Worm (Caenorhabditis elegans) whole organism, young adult: Measurements from ENCODE around the gene fbxb-77.

Source experiments
- B0035.1 ChIP-seq: sonication (generic microtip); optimal IDR thresholded peaks from 2 replicates; lab custom pipeline; 2016; ENCODE audit warnings: missing genetic modification characterization, mild to moderate bottlenecking, missing compliant biosample characterization, missing genotype, missing genetic modification reagents
- B0336.3 ChIP-seq: fragments of 200-800 bp; sonication (Bioruptor generic); IDR thresholded peaks from 2 replicates; pipeline ENCODE4 v1.3.6; 2022; ENCODE audit warnings: missing genetic modification characterization, missing compliant biosample characterization
- C06A6.2 ChIP-seq: fragments of 200-800 bp; sonication (Bioruptor generic); conservative IDR thresholded peaks from 2 replicates; pipeline ENCODE4 v1.3.6; 2022; ENCODE audit warnings: missing genetic modification characterization, missing compliant biosample characterization
- D2030.7 ChIP-seq: fragments of 200-800 bp; sonication (Bioruptor generic); IDR thresholded peaks from 2 replicates; pipeline ENCODE4 v1.3.6; 2022; ENCODE audit warnings: missing genetic modification reagents, missing genetic modification characterization, missing compliant biosample characterization
- F23B12.7 ChIP-seq: sonication (generic microtip); optimal IDR thresholded peaks from 2 replicates; lab custom pipeline; 2017; ENCODE audit warnings: missing genetic modification characterization, mild to moderate bottlenecking, missing compliant biosample characterization, antibody characterized with exemption, moderate library complexity; ENCODE audit not compliant: insufficient read depth
- F39B2.1 ChIP-seq: fragments of 200-800 bp; sonication (Bioruptor generic); IDR thresholded peaks from 2 replicates; pipeline ENCODE4 v1.3.6; 2022; ENCODE audit warnings: missing genetic modification reagents, missing genetic modification characterization, missing compliant biosample characterization
- F57A8.1 ChIP-seq: fragments of 200-800 bp; sonication (Bioruptor generic); optimal IDR thresholded peaks from 2 replicates; lab custom pipeline; 2018; ENCODE audit warnings: mild to moderate bottlenecking, missing genetic modification characterization, moderate library complexity, missing compliant biosample characterization
- K12H6.12 ChIP-seq: fragments of 200-800 bp; sonication (Bioruptor generic); optimal IDR thresholded peaks from 2 replicates; lab custom pipeline; 2018; ENCODE audit warnings: mild to moderate bottlenecking, missing genetic modification characterization, missing compliant biosample characterization
- T26A5.8 ChIP-seq: sonication (generic microtip); optimal IDR thresholded peaks from 2 replicates; lab custom pipeline; 2016; ENCODE audit warnings: missing genetic modification characterization, missing compliant biosample characterization
- Y56A3A.18 ChIP-seq: fragments of 200-800 bp; sonication (Bioruptor generic); IDR thresholded peaks from 2 replicates; pipeline ENCODE4 v1.3.6; 2022; ENCODE audit warnings: missing genetic modification reagents, missing genetic modification characterization, missing compliant biosample characterization
- ama-1 ChIP-seq, 3 experiments: fragments of 150-350 bp in 1 of 3; sonication (generic microtip) in 2 of 3; optimal IDR thresholded peaks; 2 replicates each; lab custom pipeline; 2014 to 2018; ENCODE audit warnings: missing biosample characterization in 2 of 3, missing genetic modification characterization in 2 of 3, missing genetic modification reagents in 2 of 3
- athp-1 ChIP-seq: sonication (generic microtip); optimal IDR thresholded peaks from 2 replicates; lab custom pipeline; 2017; ENCODE audit warnings: mild to moderate bottlenecking, missing genetic modification characterization, missing compliant biosample characterization
- attf-3 ChIP-seq: fragments of 200-800 bp; sonication (Bioruptor generic); conservative IDR thresholded peaks from 2 replicates; pipeline ENCODE4 v1.3.6; 2022; ENCODE audit warnings: missing genetic modification reagents, missing genetic modification characterization, missing compliant biosample characterization
- attf-5 ChIP-seq: fragments of 200-800 bp; sonication (Bioruptor generic); optimal IDR thresholded peaks from 2 replicates; lab custom pipeline; 2018; ENCODE audit warnings: mild to moderate bottlenecking, missing genetic modification characterization, missing compliant biosample characterization
- bed-1 ChIP-seq: fragments of 200-800 bp; sonication (Bioruptor generic); IDR thresholded peaks from 2 replicates; pipeline ENCODE4 v1.3.6; 2022; ENCODE audit warnings: missing genetic modification reagents, missing genetic modification characterization, missing compliant biosample characterization
- ceh-100 ChIP-seq: fragments of 200-800 bp; sonication (Bioruptor generic); IDR thresholded peaks from 2 replicates; pipeline ENCODE4 v1.3.6; 2022; ENCODE audit warnings: missing genetic modification reagents, missing genetic modification characterization, missing compliant biosample characterization
- egl-18 ChIP-seq: fragments of 200-800 bp; sonication (Bioruptor generic); IDR thresholded peaks from 2 replicates; pipeline ENCODE4 v1.3.6; 2022; ENCODE audit warnings: missing genetic modification reagents, missing genetic modification characterization, missing compliant biosample characterization
- egrh-3 ChIP-seq: fragments of 200-800 bp; sonication (Bioruptor generic); IDR thresholded peaks from 2 replicates; pipeline ENCODE4 v1.3.6; 2022; ENCODE audit warnings: missing genetic modification reagents, missing genetic modification characterization, missing compliant biosample characterization
- ets-4 ChIP-seq: fragments of 200-800 bp; sonication (Bioruptor generic); optimal IDR thresholded peaks from 2 replicates; lab custom pipeline; 2018; ENCODE audit warnings: mild to moderate bottlenecking, missing genetic modification characterization, missing compliant biosample characterization
- hmg-1.2 ChIP-seq: fragments of 200-800 bp; sonication (Bioruptor generic); IDR thresholded peaks from 2 replicates; pipeline ENCODE4 v1.3.6; 2022; ENCODE audit warnings: missing genetic modification reagents, missing genetic modification characterization, missing compliant biosample characterization
- hrde-1 ChIP-seq: sonication (generic microtip); optimal IDR thresholded peaks from 2 replicates; lab custom pipeline; 2016; ENCODE audit warnings: missing genetic modification characterization, mild to moderate bottlenecking, missing compliant biosample characterization, moderate library complexity, missing genotype, missing genetic modification reagents, borderline replicate concordance
- hsf-1 ChIP-seq: fragments of 200-800 bp; sonication (Bioruptor generic); IDR thresholded peaks from 2 replicates; pipeline ENCODE4 v1.3.6; 2022; ENCODE audit warnings: missing genetic modification reagents, missing genetic modification characterization, missing compliant biosample characterization
- lin-26 ChIP-seq: fragments of 200-800 bp; sonication (Bioruptor generic); IDR thresholded peaks from 2 replicates; pipeline ENCODE4 v1.3.6; 2022; ENCODE audit warnings: missing genetic modification reagents, missing genetic modification characterization, missing compliant biosample characterization
- madf-10 ChIP-seq: sonication (generic microtip); optimal IDR thresholded peaks from 2 replicates; lab custom pipeline; 2016; ENCODE audit warnings: mild to moderate bottlenecking, missing genetic modification characterization, missing compliant biosample characterization
- madf-3 ChIP-seq: fragments of 200-800 bp; sonication (Bioruptor generic); IDR thresholded peaks from 2 replicates; pipeline ENCODE4 v1.3.6; 2022; ENCODE audit warnings: missing genetic modification reagents, missing genetic modification characterization, missing compliant biosample characterization
- madf-6 ChIP-seq: fragments of 200-800 bp; sonication (Bioruptor generic); IDR thresholded peaks from 2 replicates; pipeline ENCODE4 v1.3.6; 2022; ENCODE audit warnings: missing genetic modification reagents, missing genetic modification characterization, missing compliant biosample characterization
- mcd-1 ChIP-seq: fragments of 200-800 bp; sonication (Bioruptor generic); IDR thresholded peaks from 2 replicates; pipeline ENCODE4 v1.3.6; 2022; ENCODE audit warnings: missing genetic modification reagents, missing genetic modification characterization, missing compliant biosample characterization
- mxl-1 ChIP-seq: sonication (generic microtip); optimal IDR thresholded peaks from 2 replicates; lab custom pipeline; 2016; ENCODE audit warnings: missing genetic modification characterization, missing compliant biosample characterization
- nfyb-1 ChIP-seq: fragments of 200-800 bp; sonication (Bioruptor generic); IDR thresholded peaks from 2 replicates; pipeline ENCODE4 v1.3.6; 2022; ENCODE audit warnings: missing genetic modification reagents, missing genetic modification characterization, missing compliant biosample characterization
- nhr-120 ChIP-seq: fragments of 200-800 bp; sonication (Bioruptor generic); IDR thresholded peaks from 2 replicates; pipeline ENCODE4 v1.3.6; 2022; ENCODE audit warnings: missing genetic modification characterization, missing compliant biosample characterization
- nhr-27 ChIP-seq: fragments of 200-800 bp; sonication (Bioruptor generic); optimal IDR thresholded peaks from 2 replicates; lab custom pipeline; 2018; ENCODE audit warnings: mild to moderate bottlenecking, missing genetic modification characterization, moderate library complexity, missing compliant biosample characterization
- pha-4 ChIP-seq: fragments of 150-350 bp; sonication (generic microtip); optimal IDR thresholded peaks from 2 replicates; lab custom pipeline; 2014; ENCODE audit warnings: missing biosample characterization, missing genetic modification reagents, missing genetic modification characterization
- rcor-1 ChIP-seq: fragments of 200-800 bp; sonication (Bioruptor generic); IDR thresholded peaks from 2 replicates; pipeline ENCODE4 v1.3.6; 2022; ENCODE audit warnings: missing genetic modification reagents, missing genetic modification characterization, missing compliant biosample characterization
- sea-2 ChIP-seq: fragments of 200-800 bp; sonication (Bioruptor generic); IDR thresholded peaks from 2 replicates; pipeline ENCODE4 v1.3.6; 2022; ENCODE audit warnings: missing genetic modification characterization, missing compliant biosample characterization
- tbx-9 ChIP-seq: sonication (generic microtip); optimal IDR thresholded peaks from 2 replicates; lab custom pipeline; 2016; ENCODE audit warnings: borderline replicate concordance, missing genetic modification characterization, inconsistent platforms, missing compliant biosample characterization
- xnd-1 ChIP-seq: sonication (generic microtip); optimal IDR thresholded peaks from 2 replicates; lab custom pipeline; 2016; ENCODE audit warnings: missing genotype, missing genetic modification reagents, missing genetic modification characterization, missing compliant biosample characterization
- zfh-2 ChIP-seq: fragments of 200-800 bp; sonication (Bioruptor generic); conservative IDR thresholded peaks from 2 replicates; pipeline ENCODE4 v1.3.6; 2022; ENCODE audit warnings: missing genetic modification reagents, missing genetic modification characterization, missing compliant biosample characterization
- zim-3 ChIP-seq: sonication (generic microtip); optimal IDR thresholded peaks from 2 replicates; lab custom pipeline; 2017; ENCODE audit warnings: mild to moderate bottlenecking, missing genetic modification characterization, moderate library complexity, missing compliant biosample characterization
- ztf-18 ChIP-seq: sonication (generic microtip); optimal IDR thresholded peaks from 2 replicates; lab custom pipeline; 2016; ENCODE audit warnings: missing genotype, mild to moderate bottlenecking, missing genetic modification characterization, missing compliant biosample characterization
- ztf-22 ChIP-seq: fragments of 200-800 bp; sonication (Bioruptor generic); optimal IDR thresholded peaks from 2 replicates; lab custom pipeline; 2018; ENCODE audit warnings: mild to moderate bottlenecking, missing genetic modification characterization, moderate library complexity, missing compliant biosample characterization
- ztf-3 ChIP-seq: fragments of 200-800 bp; sonication (Bioruptor generic); optimal IDR thresholded peaks from 2 replicates; lab custom pipeline; 2018; ENCODE audit warnings: mild to moderate bottlenecking, missing genetic modification characterization, missing compliant biosample characterization
- ztf-6 ChIP-seq: fragments of 200-800 bp; sonication (Bioruptor generic); IDR thresholded peaks from 2 replicates; pipeline ENCODE4 v1.3.6; 2022; ENCODE audit warnings: missing genetic modification reagents, missing genetic modification characterization, missing compliant biosample characterization

fbxb-77 gene

ce11 chrIV:4749728-4750278, 6.2 kb downstream of the fbxb-77 start, which contains the start of the genes rpl-20 and Y17G9B.5 (continued):
- TF ChIP-seq tbx-9 (peak; percentile 42), bed-1 (GFP tag; lab: Robert Waterston, UW) (0 out of 2 replicates have a peak, but pooled peaks have one; percentile 85), attf-5 (GFP tag; lab: Kevin White, UChicago) (peak; percentile 100), Y56A3A.18 (peak; percentile 99), ztf-6 (peak; percentile 98), zim-3 (tag; lab: Kevin White, UChicago) (peak; percentile 84), madf-10 (tag; lab: Kevin White, UChicago) (peak; percentile 97), hrde-1 (tag; lab: Kevin White, UChicago) (peak; percentile 97), ama-1 (optimal IDR thresholded peaks at IDR 0.05; lab: Kevin White, UChicago) (peak; percentile 50), ama-1 (GFP tag; optimal IDR thresholded peaks at IDR 0.05; lab: Kevin White, UChicago) (peak; percentile 71 to 88), hsf-1 (peak; percentile 97), sea-2 (peak; percentile 91), ztf-18 (tag; lab: Kevin White, UChicago) (peak; percentile 95), pha-4 (tag; lab: Kevin White, UChicago) (peak; percentile 100), madf-6 (GFP tag; lab: Robert Waterston, UW) (peak; percentile 99), F57A8.1 (GFP tag; lab: Kevin White, UChicago) (peak; percentile 84), K12H6.12 (peak; percentile 99), F23B12.7 (tag; lab: Kevin White, UChicago) (peak; percentile 99), D2030.7 (GFP tag; lab: Robert Waterston, UW) (peak; percentile 100), C06A6.2 (GFP tag; lab: Robert Waterston, UW) (peak; percentile 99), lin-26 (GFP tag; lab: Robert Waterston, UW) (peak; percentile 90), ceh-100 (GFP tag; lab: Robert Waterston, UW) (peak; percentile 94), mxl-1 (tag; lab: Kevin White, UChicago) (no peak), ets-4 (peak; percentile 96), attf-3 (GFP tag; lab: Robert Waterston, UW) (peak; percentile 87), athp-1 (tag; lab: Kevin White, UChicago) (peak; percentile 100), hmg-1.2 (GFP tag; lab: Robert Waterston, UW) (peak; percentile 97), B0336.3 (GFP tag; lab: Robert Waterston, UW) (peak; percentile 100), xnd-1 (tag; lab: Kevin White, UChicago) (peak; percentile 92), rcor-1 (GFP tag; lab: Robert Waterston, UW) (peak; percentile 99), ztf-22 (GFP tag; lab: Kevin White, UChicago) (peak; percentile 98), madf-3 (GFP tag; lab: Robert Waterston, UW) (peak; percentile 99), B0035.1 (tag; lab: Kevin White, UChicago) (peak; percentile 96)

- TF ChIP-seq ztf-3 (GFP tag; lab: Kevin White, UChicago) (no peak), mcd-1 (no peak), nhr-27 (tag; lab: Kevin White, UChicago) (no peak), egrh-3 (GFP tag; lab: Robert Waterston, UW) (0 out of 2 replicates have a peak, but pooled peaks have one; percentile 4), F39B2.1 (no peak), zfh-2 (GFP tag; lab: Robert Waterston, UW) (peak; percentile 75), egl-18 (GFP tag; lab: Robert Waterston, UW) (no peak), nfyb-1 (GFP tag; lab: Robert Waterston, UW) (peak; percentile 5; the same call in 1 of the 2 replicates), nhr-120 (GFP tag; lab: Robert Waterston, UW) (no peak), sea-2 (no peak), T26A5.8 (no peak)
Observed at ce11 chrIV:4749155-4749554, 6.8 kb downstream of the fbxb-77 start.
